Worm (Caenorhabditis elegans): Measurements from ENCODE around the gene npax-4.
A peak's percentile ranks its signal among the peaks of the same experiment; 100 is the strongest.

Gene npax-4

DNA sequence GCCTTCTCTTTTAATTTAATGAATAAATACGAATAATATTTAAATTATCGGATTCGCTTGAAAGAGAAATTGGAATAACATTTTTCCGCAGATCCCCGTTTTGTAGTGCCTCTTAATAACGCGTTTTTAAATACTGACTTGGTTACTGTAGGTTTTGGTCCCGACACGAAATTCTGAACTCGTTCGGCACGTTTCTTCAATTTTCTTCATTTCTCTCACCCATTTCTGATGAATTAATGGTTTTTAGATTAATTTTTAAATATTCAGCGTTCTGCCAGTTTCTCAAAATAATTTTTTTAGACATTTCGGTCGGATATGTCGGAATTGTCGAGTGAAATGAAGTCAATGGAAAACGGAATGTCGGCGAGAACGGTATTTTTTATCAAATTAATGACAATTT is 21.6 kb upstream of the npax-4 start, which contains the start of gene C27B7.5:
TSS of gene C27B7.5 (plus strand) at position 301 of the 400 bp plus-strand sequence.
- no peak for TF ChIP-seq ceh-88 (GFP tag; IDR thresholded peaks at IDR 0.05)
- TF ChIP-seq dsc-1 (tag; optimal IDR thresholded peaks at IDR 0.05) = no peak
- TF ChIP-seq lir-3 (tag; optimal IDR thresholded peaks at IDR 0.05; ENCODE audit: poor library complexity) = no peak
- TF ChIP-seq unc-98 (GFP tag; IDR thresholded peaks at IDR 0.05) = no peak
- TF ChIP-seq sup-37 (GFP tag; optimal IDR thresholded peaks at IDR 0.05) = no peak
- TF ChIP-seq C34B4.2 (tag; optimal IDR thresholded peaks at IDR 0.05) = no peak
- TF ChIP-seq hlh-17 (GFP tag; optimal IDR thresholded peaks at IDR 0.05; ENCODE audit: borderline replicate concordance) = no peak
- no peak for TF ChIP-seq mdl-1 (tag; optimal IDR thresholded peaks at IDR 0.05)
- TF ChIP-seq nhr-85 (tag) = no peak
- no peak for TF ChIP-seq nhr-28 (tag; optimal IDR thresholded peaks at IDR 0.05)
- no peak for TF ChIP-seq Y116A8C.19 (tag; optimal IDR thresholded peaks at IDR 0.05; ENCODE audit: borderline replicate concordance)
- no peak for TF ChIP-seq aly-2 (tag; optimal IDR thresholded peaks at IDR 0.05)
- no peak for TF ChIP-seq lsy-2 (tag; optimal IDR thresholded peaks at IDR 0.05)

- no peak for TF ChIP-seq unc-62 (GFP tag; optimal IDR thresholded peaks at IDR 0.05)
- peak; percentile 39 for TF ChIP-seq zip-4 (GFP tag; optimal IDR thresholded peaks at IDR 0.05)
- peak; percentile 10 for TF ChIP-seq nhr-77 (tag; optimal IDR thresholded peaks at IDR 0.05)
- TF ChIP-seq nhr-237 (tag; optimal IDR thresholded peaks at IDR 0.05) = peak; percentile 26
- TF ChIP-seq efl-1 (optimal IDR thresholded peaks at IDR 0.05) = peak; percentile 54 to 65
- TF ChIP-seq efl-1 (GFP tag; optimal IDR thresholded peaks at IDR 0.05 in 1 of 2) = peak; percentile 65 to 93
- peak; percentile 61 for TF ChIP-seq nhr-20 (tag; optimal IDR thresholded peaks at IDR 0.05)
- peak; percentile 4 for TF ChIP-seq egl-13 (tag; optimal IDR thresholded peaks at IDR 0.05)
- TF ChIP-seq ceh-82 (tag; optimal IDR thresholded peaks at IDR 0.05) = no peak
- no peak for TF ChIP-seq tlp-1 (tag; optimal IDR thresholded peaks at IDR 0.05)
- no peak for TF ChIP-seq hlh-4 (tag; optimal IDR thresholded peaks at IDR 0.05)
- TF ChIP-seq mdl-1 (tag; optimal IDR thresholded peaks at IDR 0.05) = peak in 1 of 2 experiments; percentile 22
- peak; percentile 78 for TF ChIP-seq skn-1 (tag; optimal IDR thresholded peaks at IDR 0.05)
- TF ChIP-seq elt-3 (tag; optimal IDR thresholded peaks at IDR 0.05) = peak in 1 of 6 experiments; percentile 3
- no peak for TF ChIP-seq ztf-11 (tag; optimal IDR thresholded peaks at IDR 0.05)
- peak; percentile 25 for TF ChIP-seq swsn-7 (tag; optimal IDR thresholded peaks at IDR 0.05)
- TF ChIP-seq ceh-63 (GFP tag; optimal IDR thresholded peaks at IDR 0.05) = no peak
- TF ChIP-seq lin-14 (GFP tag; optimal IDR thresholded peaks at IDR 0.05) = peak; percentile 76
- TF ChIP-seq snpc-4 (tag; optimal IDR thresholded peaks at IDR 0.05) = peak; percentile 19
- no peak for TF ChIP-seq aly-2 (tag; optimal IDR thresholded peaks at IDR 0.05)
- no peak for TF ChIP-seq C04F5.9 (tag; optimal IDR thresholded peaks at IDR 0.05)
- TF ChIP-seq nhr-11 (tag; optimal IDR thresholded peaks at IDR 0.05) = no peak
- no peak for TF ChIP-seq pag-3 (tag; optimal IDR thresholded peaks at IDR 0.05; ENCODE audit: borderline replicate concordance, insufficient read depth)
- peak; percentile 58 to 80 for TF ChIP-seq lin-35 (GFP tag; optimal IDR thresholded peaks at IDR 0.05)
- TF ChIP-seq dpl-1 (GFP tag; optimal IDR thresholded peaks at IDR 0.05) = peak; percentile 43 to 63 (median 52)
- TF ChIP-seq ceh-90 (tag; optimal IDR thresholded peaks at IDR 0.05) = no peak
- no peak for TF ChIP-seq fkh-4 (tag; optimal IDR thresholded peaks at IDR 0.05; ENCODE audit: borderline replicate concordance)
- peak; percentile 13 for TF ChIP-seq irx-1 (tag; optimal IDR thresholded peaks at IDR 0.05)
- TF ChIP-seq nhr-28 (tag; optimal IDR thresholded peaks at IDR 0.05) = no peak
- no peak for TF ChIP-seq sptf-1 (tag; optimal IDR thresholded peaks at IDR 0.05)
- peak; percentile 8 for TF ChIP-seq xbp-1 (tag; optimal IDR thresholded peaks at IDR 0.05)
- no peak for TF ChIP-seq C16A3.4 (tag; optimal IDR thresholded peaks at IDR 0.05)
- no peak for TF ChIP-seq unc-30 (tag; optimal IDR thresholded peaks at IDR 0.05)
- peak; percentile 58 for TF ChIP-seq nhr-71 (tag; optimal IDR thresholded peaks at IDR 0.05)
- TF ChIP-seq C34B4.2 (tag; optimal IDR thresholded peaks at IDR 0.05) = no peak
- peak; percentile 5 for TF ChIP-seq fos-1 (tag; optimal IDR thresholded peaks at IDR 0.05)
- peak; percentile 64 for TF ChIP-seq nhr-47 (tag; optimal IDR thresholded peaks at IDR 0.05)
- TF ChIP-seq lin-13 (GFP tag; optimal IDR thresholded peaks at IDR 0.05) = peak; percentile 43
- TF ChIP-seq Y116A8C.19 (tag; optimal IDR thresholded peaks at IDR 0.05; ENCODE audit: borderline replicate concordance) = no peak
- TF ChIP-seq F16B12.6 (tag; optimal IDR thresholded peaks at IDR 0.05) = peak; percentile 12
- TF ChIP-seq unc-130 (tag; optimal IDR thresholded peaks at IDR 0.05) = no peak
- peak; percentile 35 for TF ChIP-seq lin-15B (tag; optimal IDR thresholded peaks at IDR 0.05)
- TF ChIP-seq aha-1 (tag; optimal IDR thresholded peaks at IDR 0.05) = no peak
Observed at ce11 chrIV:8893746-8894145, 14.0 kb upstream of the npax-4 start, which contains the start of gene rad-54.L2. Gene rad-54.L2, plus strand, starts transcription at chrIV:8894077.

Data from whole organism, L1 larva.